Worm (Caenorhabditis elegans): ENCODE data around the gene str-190.

ce11 chrV:7527153-7527552, 48.8 kb upstream of the str-190 start, which contains the start of gene C54F6.17:
- TF ChIP-seq him-1 (tag; optimal IDR thresholded peaks at IDR 0.05) (no peak), dao-5 (tag; optimal IDR thresholded peaks at IDR 0.05) (no peak), W03F9.2 (tag; optimal IDR thresholded peaks at IDR 0.05) (no peak)

Measured in whole organism, L4/young adult.